Worm (Caenorhabditis elegans) whole organism, young adult: ENCODE results near the gene K07C11.8.

Source experiments
- C06A6.2 ChIP-seq: fragments of 200-800 bp; sonication (Bioruptor generic); conservative IDR thresholded peaks from 2 replicates; pipeline ENCODE4 v1.3.6; 2022; ENCODE audit warnings: missing genetic modification characterization, missing compliant biosample characterization
- D2030.7 ChIP-seq: fragments of 200-800 bp; sonication (Bioruptor generic); IDR thresholded peaks from 2 replicates; pipeline ENCODE4 v1.3.6; 2022; ENCODE audit warnings: missing genetic modification reagents, missing genetic modification characterization, missing compliant biosample characterization
- F10E7.11 ChIP-seq: sonication (generic microtip); optimal IDR thresholded peaks from 2 replicates; lab custom pipeline; 2017; ENCODE audit warnings: mild to moderate bottlenecking, missing genetic modification characterization, moderate library complexity, missing compliant biosample characterization
- F37B4.10 ChIP-seq: fragments of 200-800 bp; sonication (Bioruptor generic); IDR thresholded peaks from 2 replicates; pipeline ENCODE4 v1.3.6; 2022; ENCODE audit warnings: missing genetic modification characterization, missing compliant biosample characterization
- F57C9.4 ChIP-seq: sonication (generic microtip); optimal IDR thresholded peaks from 2 replicates; lab custom pipeline; 2017; ENCODE audit warnings: mild to moderate bottlenecking, missing genetic modification characterization, missing compliant biosample characterization
- K11D2.4 ChIP-seq: fragments of 200-800 bp; sonication (Bioruptor generic); IDR thresholded peaks from 2 replicates; pipeline ENCODE4 v1.3.6; 2022; ENCODE audit warnings: missing genetic modification reagents, missing genetic modification characterization, missing compliant biosample characterization
- T07F8.4 ChIP-seq: sonication (generic microtip); optimal IDR thresholded peaks from 2 replicates; lab custom pipeline; 2016; ENCODE audit warnings: mild to moderate bottlenecking, missing genetic modification characterization, moderate library complexity, missing compliant biosample characterization
- T26A5.8 ChIP-seq: sonication (generic microtip); optimal IDR thresholded peaks from 2 replicates; lab custom pipeline; 2016; ENCODE audit warnings: missing genetic modification characterization, missing compliant biosample characterization
- Y53F4B.3 ChIP-seq: fragments of 200-800 bp; sonication (Bioruptor generic); IDR thresholded peaks from 2 replicates; pipeline ENCODE4 v1.3.6; 2022; ENCODE audit warnings: missing genetic modification reagents, missing genetic modification characterization, missing compliant biosample characterization
- ZK185.1 ChIP-seq: sonication (generic microtip); optimal IDR thresholded peaks from 2 replicates; lab custom pipeline; 2016; ENCODE audit warnings: mild to moderate bottlenecking, missing genetic modification characterization, missing compliant biosample characterization; ENCODE audit not compliant: poor library complexity, severe bottlenecking
- akir-1 ChIP-seq: fragments of 200-800 bp; sonication (Bioruptor generic); optimal IDR thresholded peaks from 2 replicates; lab custom pipeline; 2018; ENCODE audit warnings: mild to moderate bottlenecking, missing genetic modification characterization, moderate library complexity, missing compliant biosample characterization
- ama-1 ChIP-seq, 3 experiments: fragments of 150-350 bp in 1 of 3; sonication (generic microtip) in 2 of 3; optimal IDR thresholded peaks; 2 replicates each; lab custom pipeline; 2014 to 2018; ENCODE audit warnings: missing biosample characterization in 2 of 3, missing genetic modification characterization in 2 of 3, missing genetic modification reagents in 2 of 3
- athp-1 ChIP-seq: sonication (generic microtip); optimal IDR thresholded peaks from 2 replicates; lab custom pipeline; 2017; ENCODE audit warnings: mild to moderate bottlenecking, missing genetic modification characterization, missing compliant biosample characterization
- attf-5 ChIP-seq: fragments of 200-800 bp; sonication (Bioruptor generic); optimal IDR thresholded peaks from 2 replicates; lab custom pipeline; 2018; ENCODE audit warnings: mild to moderate bottlenecking, missing genetic modification characterization, missing compliant biosample characterization
- bed-2 ChIP-seq: fragments of 200-800 bp; sonication (Bioruptor generic); IDR thresholded peaks from 2 replicates; pipeline ENCODE4 v1.3.6; 2022; ENCODE audit warnings: missing genetic modification reagents, missing genetic modification characterization, missing compliant biosample characterization
- ceh-100 ChIP-seq: fragments of 200-800 bp; sonication (Bioruptor generic); IDR thresholded peaks from 2 replicates; pipeline ENCODE4 v1.3.6; 2022; ENCODE audit warnings: missing genetic modification reagents, missing genetic modification characterization, missing compliant biosample characterization
- ceh-27 ChIP-seq: fragments of 200-800 bp; sonication (Bioruptor generic); optimal IDR thresholded peaks from 2 replicates; lab custom pipeline; 2018; ENCODE audit warnings: mild to moderate bottlenecking, missing genetic modification characterization, moderate library complexity, missing compliant biosample characterization
- efl-1 ChIP-seq: fragments of 150-350 bp; optimal IDR thresholded peaks from 2 replicates; lab custom pipeline; 2014; ENCODE audit warnings: missing biosample characterization, missing genetic modification reagents, missing genetic modification characterization
- gei-17 ChIP-seq: fragments of 200-800 bp; sonication (Bioruptor generic); optimal IDR thresholded peaks from 2 replicates; lab custom pipeline; 2018; ENCODE audit warnings: mild to moderate bottlenecking, missing genetic modification characterization, missing compliant biosample characterization
- him-1 ChIP-seq: sonication (generic microtip); optimal IDR thresholded peaks from 2 replicates; lab custom pipeline; 2016; ENCODE audit warnings: missing genotype, missing genetic modification reagents, missing genetic modification characterization, missing compliant biosample characterization
- hlh-26 ChIP-seq: fragments of 200-800 bp; sonication (Bioruptor generic); conservative IDR thresholded peaks from 2 replicates; pipeline ENCODE4 v1.3.6; 2022; ENCODE audit warnings: missing genetic modification reagents, missing genetic modification characterization, missing compliant biosample characterization
- hmg-1.2 ChIP-seq: fragments of 200-800 bp; sonication (Bioruptor generic); IDR thresholded peaks from 2 replicates; pipeline ENCODE4 v1.3.6; 2022; ENCODE audit warnings: missing genetic modification reagents, missing genetic modification characterization, missing compliant biosample characterization
- hmg-20 ChIP-seq: fragments of 200-800 bp; sonication (Bioruptor generic); IDR thresholded peaks from 2 replicates; pipeline ENCODE4 v1.3.6; 2022; ENCODE audit warnings: missing genetic modification reagents, missing genetic modification characterization, missing compliant biosample characterization
- hsf-1 ChIP-seq: fragments of 200-800 bp; sonication (Bioruptor generic); IDR thresholded peaks from 2 replicates; pipeline ENCODE4 v1.3.6; 2022; ENCODE audit warnings: missing genetic modification reagents, missing genetic modification characterization, missing compliant biosample characterization
- lin-26 ChIP-seq: fragments of 200-800 bp; sonication (Bioruptor generic); IDR thresholded peaks from 2 replicates; pipeline ENCODE4 v1.3.6; 2022; ENCODE audit warnings: missing genetic modification reagents, missing genetic modification characterization, missing compliant biosample characterization
- lin-54 ChIP-seq: fragments of 200-800 bp; sonication (Bioruptor generic); optimal IDR thresholded peaks from 2 replicates; lab custom pipeline; 2018; ENCODE audit warnings: mild to moderate bottlenecking, missing genetic modification characterization, missing compliant biosample characterization
- mcd-1 ChIP-seq: fragments of 200-800 bp; sonication (Bioruptor generic); IDR thresholded peaks from 2 replicates; pipeline ENCODE4 v1.3.6; 2022; ENCODE audit warnings: missing genetic modification reagents, missing genetic modification characterization, missing compliant biosample characterization
- mel-28 ChIP-seq: sonication (generic microtip); optimal IDR thresholded peaks from 2 replicates; lab custom pipeline; 2016; ENCODE audit warnings: borderline replicate concordance, mild to moderate bottlenecking, missing genetic modification characterization, missing compliant biosample characterization
- nfya-2 ChIP-seq: fragments of 200-800 bp; sonication (Bioruptor generic); IDR thresholded peaks from 2 replicates; pipeline ENCODE4 v1.3.6; 2022; ENCODE audit warnings: missing genetic modification reagents, missing genetic modification characterization, missing compliant biosample characterization
- rcor-1 ChIP-seq: fragments of 200-800 bp; sonication (Bioruptor generic); IDR thresholded peaks from 2 replicates; pipeline ENCODE4 v1.3.6; 2022; ENCODE audit warnings: missing genetic modification reagents, missing genetic modification characterization, missing compliant biosample characterization
- rec-8 ChIP-seq, 2 experiments: sonication (generic microtip); optimal IDR thresholded peaks; 2 replicates each; lab custom pipeline; 2016; ENCODE audit warnings: mild to moderate bottlenecking in 2 of 2, missing genetic modification characterization in 2 of 2, missing genetic modification reagents in 2 of 2, missing genotype in 2 of 2, missing biosample characterization in 1 of 2, missing compliant biosample characterization in 1 of 2, moderate library complexity in 1 of 2
- rpc-1 ChIP-seq, 2 experiments: fragments of 150-350 bp in 1 of 2; sonication (generic microtip) in 1 of 2; optimal IDR thresholded peaks; 2 replicates each; lab custom pipeline; 2014 to 2018; ENCODE audit warnings: missing biosample characterization in 1 of 2, missing genetic modification characterization in 1 of 2, missing genetic modification reagents in 1 of 2, missing genotype in 1 of 2
- snpc-4 ChIP-seq, 5 experiments: fragments of 150-350 bp in 1 of 5; sonication (generic microtip) in 4 of 5; optimal IDR thresholded peaks; 2 replicates each; lab custom pipeline; 2014 to 2018; ENCODE audit warnings: missing genetic modification characterization in 5 of 5, missing biosample characterization in 3 of 5, antibody characterized with exemption in 2 of 5, mild to moderate bottlenecking in 2 of 5, missing compliant biosample characterization in 2 of 5, missing genotype in 2 of 5, moderate library complexity in 2 of 5, missing genetic modification reagents in 1 of 5
- somi-1 ChIP-seq: fragments of 200-800 bp; sonication (Bioruptor generic); optimal IDR thresholded peaks from 2 replicates; lab custom pipeline; 2018; ENCODE audit warnings: mild to moderate bottlenecking, missing genetic modification characterization, missing compliant biosample characterization
- unc-130 ChIP-seq: sonication (generic microtip); optimal IDR thresholded peaks from 2 replicates; lab custom pipeline; 2016; ENCODE audit warnings: missing genetic modification reagents, missing genetic modification characterization, missing compliant biosample characterization
- unc-62 ChIP-seq: fragments of 150-350 bp; optimal IDR thresholded peaks from 2 replicates; lab custom pipeline; 2014; ENCODE audit warnings: missing biosample characterization, missing genetic modification reagents, missing genetic modification characterization
- ztf-22 ChIP-seq: fragments of 200-800 bp; sonication (Bioruptor generic); optimal IDR thresholded peaks from 2 replicates; lab custom pipeline; 2018; ENCODE audit warnings: mild to moderate bottlenecking, missing genetic modification characterization, moderate library complexity, missing compliant biosample characterization
- ztf-25 ChIP-seq: fragments of 200-800 bp; sonication (Bioruptor generic); IDR thresholded peaks from 2 replicates; pipeline ENCODE4 v1.3.6; 2022; ENCODE audit warnings: missing genetic modification reagents, missing genetic modification characterization, missing compliant biosample characterization
- ztf-26 ChIP-seq: sonication (generic microtip); optimal IDR thresholded peaks from 2 replicates; lab custom pipeline; 2017; ENCODE audit warnings: missing genetic modification characterization, missing compliant biosample characterization

Gene K07C11.8

ce11 chrV:8253946-8254345, 36.3 kb upstream of the K07C11.8 start:
- TF ChIP-seq him-1 (tag; lab: Kevin White, UChicago) (no peak), attf-5 (no peak), lin-54 (GFP tag; lab: Kevin White, UChicago) (no peak), hmg-20 (GFP tag; lab: Robert Waterston, UW) (no peak), unc-62 (no peak), rcor-1 (GFP tag; lab: Robert Waterston, UW) (no peak), somi-1 (GFP tag; lab: Kevin White, UChicago) (no peak), snpc-4 (GFP tag; optimal IDR thresholded peaks at IDR 0.05; lab: Kevin White, UChicago) (no peak), snpc-4 (tag; optimal IDR thresholded peaks at IDR 0.05; lab: Kevin White, UChicago) (no peak), F10E7.11 (tag; lab: Kevin White, UChicago) (no peak), unc-130 (GFP tag; lab: Kevin White, UChicago) (no peak), K11D2.4 (GFP tag; lab: Robert Waterston, UW) (no peak)
- TF ChIP-seq, all 124 proteins: peak for 0

DNA sequence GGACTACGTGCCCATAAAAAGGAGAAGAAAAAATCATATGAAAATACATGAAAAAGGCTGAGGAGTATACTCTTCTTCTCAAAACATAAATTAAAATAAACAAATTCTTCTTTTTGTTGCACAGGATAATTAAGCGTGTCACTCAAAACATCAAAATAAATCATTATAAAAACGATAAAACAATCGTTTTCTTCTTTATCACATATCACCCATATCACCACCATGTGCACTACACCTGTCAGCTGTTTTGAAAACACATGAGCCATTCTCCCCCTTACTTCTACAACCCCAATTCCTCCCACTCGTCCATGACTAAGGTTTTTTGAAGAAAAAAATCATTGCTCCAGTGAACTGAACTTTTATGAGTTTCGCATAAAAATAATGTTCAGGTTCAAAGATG, 34.8 kb upstream of the K07C11.8 start:
- TF ChIP-seq ceh-100 (GFP tag; lab: Robert Waterston, UW) = no peak
- no peak for TF ChIP-seq T26A5.8 (tag; lab: Kevin White, UChicago)
- TF ChIP-seq mel-28 (tag; lab: Kevin White, UChicago) = no peak
- TF ChIP-seq ama-1 (optimal IDR thresholded peaks at IDR 0.05; lab: Kevin White, UChicago) = no peak
- no peak for TF ChIP-seq ama-1 (GFP tag; optimal IDR thresholded peaks at IDR 0.05; lab: Kevin White, UChicago)
- TF ChIP-seq F37B4.10 (GFP tag; lab: Robert Waterston, UW) = no peak
- no peak for TF ChIP-seq Y53F4B.3
- no peak for TF ChIP-seq T07F8.4 (tag; lab: Kevin White, UChicago)
- TF ChIP-seq akir-1 (GFP tag; lab: Kevin White, UChicago) = no peak
- no peak for TF ChIP-seq ztf-26
- no peak for TF ChIP-seq lin-26 (GFP tag; lab: Robert Waterston, UW)
- no peak for TF ChIP-seq C06A6.2 (GFP tag; lab: Robert Waterston, UW)

DNA sequence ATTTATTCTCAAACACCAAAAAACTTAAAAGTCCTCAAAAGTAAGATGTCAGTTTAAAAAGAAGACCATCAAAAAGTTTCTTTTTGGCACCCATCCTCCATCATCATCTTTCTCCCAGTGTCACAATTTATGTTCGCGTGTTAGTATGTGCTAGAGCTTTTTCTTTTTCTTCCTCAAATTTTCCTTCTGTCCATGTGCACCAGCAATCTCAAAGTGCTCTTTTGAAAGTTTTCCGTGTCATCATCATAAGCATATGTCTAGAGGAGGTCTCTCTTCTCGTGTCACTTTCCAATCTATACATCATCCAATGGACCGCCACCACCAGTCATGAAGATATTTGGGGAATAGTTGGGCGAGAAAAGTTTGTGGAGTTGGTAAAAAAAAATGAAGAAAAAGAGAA, 33.4 kb upstream of the K07C11.8 start:
- TF ChIP-seq ztf-26 (no peak), bed-2 (GFP tag; lab: Robert Waterston, UW) (no peak), gei-17 (GFP tag; lab: Kevin White, UChicago) (no peak), ztf-22 (no peak), athp-1 (no peak), ceh-27 (GFP tag; lab: Kevin White, UChicago) (no peak)

ce11 chrV:8250208-8250607, 32.5 kb upstream of the K07C11.8 start, which contains the start of gene C16D9.6:
C16D9.6 (minus strand) TSS chrV:8250308.
- TF ChIP-seq ztf-25 = no peak

- TF ChIP-seq rcor-1 (GFP tag; lab: Robert Waterston, UW) (peak; percentile 90), mcd-1 (GFP tag; lab: Robert Waterston, UW) (peak; percentile 75), efl-1 (GFP tag; lab: Kevin White, UChicago) (peak; percentile 17), gei-17 (GFP tag; lab: Kevin White, UChicago) (no peak), hsf-1 (peak; percentile 91), F57C9.4 (tag; lab: Kevin White, UChicago) (no peak), ZK185.1 (tag; lab: Kevin White, UChicago) (peak; percentile 39), rec-8 (tag; optimal IDR thresholded peaks at IDR 0.05; lab: Kevin White, UChicago) (peak in 1 of 2 experiments; percentile 17), rpc-1 (optimal IDR thresholded peaks at IDR 0.05; lab: Kevin White, UChicago) (peak; percentile 60), rpc-1 (tag; optimal IDR thresholded peaks at IDR 0.05; lab: Kevin White, UChicago) (peak; percentile 80), hmg-1.2 (GFP tag; lab: Robert Waterston, UW) (peak; percentile 90), him-1 (tag; lab: Kevin White, UChicago) (peak; percentile 97), mel-28 (tag; lab: Kevin White, UChicago) (no peak), hlh-26 (GFP tag; lab: Robert Waterston, UW) (no peak), D2030.7 (GFP tag; lab: Robert Waterston, UW) (peak; percentile 96), nfya-2 (0 out of 2 replicates have a peak, but pooled peaks have one; percentile 31), somi-1 (GFP tag; lab: Kevin White, UChicago) (peak; percentile 11), T26A5.8 (tag; lab: Kevin White, UChicago) (no peak)
Measured at ce11 chrV:8247311-8248105, 29.8 kb upstream of the K07C11.8 start.
